Worm (Caenorhabditis elegans) whole organism, late embryonic: ENCODE measurements around the gene dpf-1.

Experiments used
- ceh-14 ChIP-seq: sonication (generic microtip); optimal IDR thresholded peaks from 2 replicates; lab custom pipeline; 2016; ENCODE audit warnings: missing genotype, missing genetic modification characterization, missing compliant biosample characterization
- ceh-18 ChIP-seq: sonication (generic microtip); optimal IDR thresholded peaks from 2 replicates; lab custom pipeline; 2016; ENCODE audit warnings: missing genetic modification characterization, missing compliant biosample characterization
- dmd-4 ChIP-seq: sonication (generic microtip); optimal IDR thresholded peaks from 2 replicates; lab custom pipeline; 2016; ENCODE audit warnings: borderline replicate concordance, missing genetic modification characterization, missing compliant biosample characterization
- gmeb-2 ChIP-seq: sonication (generic microtip); optimal IDR thresholded peaks from 2 replicates; lab custom pipeline; 2016; ENCODE audit warnings: missing genetic modification characterization, inconsistent platforms, missing compliant biosample characterization
- lim-6 ChIP-seq: sonication (generic microtip); optimal IDR thresholded peaks from 2 replicates; lab custom pipeline; 2016; ENCODE audit warnings: missing genetic modification characterization, missing compliant biosample characterization
- nhr-11 ChIP-seq: fragments of 150-350 bp; optimal IDR thresholded peaks from 2 replicates; lab custom pipeline; 2014; ENCODE audit warnings: missing biosample characterization, missing genetic modification characterization
- pha-4 ChIP-seq: fragments of 150-350 bp; optimal IDR thresholded peaks from 2 replicates; lab custom pipeline; 2018; ENCODE audit warnings: missing biosample characterization, missing genetic modification reagents, missing genetic modification characterization
- pros-1 ChIP-seq: fragments of 150-350 bp; optimal IDR thresholded peaks from 2 replicates; lab custom pipeline; 2014; ENCODE audit warnings: missing biosample characterization, missing genetic modification reagents, missing genetic modification characterization
- unc-55 ChIP-seq: sonication (generic microtip); optimal IDR thresholded peaks from 2 replicates; lab custom pipeline; 2017; ENCODE audit warnings: missing biosample characterization, missing genetic modification reagents, missing genetic modification characterization

ce11 chrV:15479107-15479506 lies 8.0 kb downstream of the dpf-1 start:
- no peak for TF ChIP-seq ceh-18 (tag; lab: Kevin White, UChicago)
- no peak for TF ChIP-seq lim-6 (tag; lab: Kevin White, UChicago)
- no peak for TF ChIP-seq pha-4 (tag; lab: Kevin White, UChicago)
- no peak for TF ChIP-seq gmeb-2 (tag; lab: Kevin White, UChicago)
- TF ChIP-seq dmd-4 (tag; lab: Kevin White, UChicago): no peak
- no peak for TF ChIP-seq nhr-11 (tag; lab: Kevin White, UChicago)
- TF ChIP-seq pros-1 (tag; lab: Kevin White, UChicago): no peak
- TF ChIP-seq ceh-14 (tag; lab: Kevin White, UChicago): no peak
- TF ChIP-seq unc-55: no peak
